Worm (Caenorhabditis elegans): ENCODE results near the gene Y38H6C.24.

ce11 chrV:20574872-20575271, 48.6 kb downstream of the Y38H6C.24 start:
- TF ChIP-seq unc-42 (tag; optimal IDR thresholded peaks at IDR 0.05) (no peak), ttx-3 (tag; optimal IDR thresholded peaks at IDR 0.05) (no peak), rnt-1 (tag; optimal IDR thresholded peaks at IDR 0.05) (no peak), sdc-2 (tag; optimal IDR thresholded peaks at IDR 0.05) (no peak), pqm-1 (tag; optimal IDR thresholded peaks at IDR 0.05) (no peak), nhr-11 (tag; optimal IDR thresholded peaks at IDR 0.05) (no peak), dmd-4 (tag; optimal IDR thresholded peaks at IDR 0.05; ENCODE audit: borderline replicate concordance) (no peak), pax-1 (tag; optimal IDR thresholded peaks at IDR 0.05) (no peak), tbx-7 (tag; optimal IDR thresholded peaks at IDR 0.05) (no peak)
